Worm (Caenorhabditis elegans) whole organism, young adult: ENCODE measurements around the gene alr-1.

Experiments
- B0261.1 ChIP-seq: sonication (generic microtip); optimal IDR thresholded peaks from 2 replicates; lab custom pipeline; 2016; ENCODE audit warnings: mild to moderate bottlenecking, missing genetic modification characterization, moderate library complexity, missing compliant biosample characterization
- C17E4.6 ChIP-seq: fragments of 200-800 bp; sonication (Bioruptor generic); IDR thresholded peaks from 2 replicates; pipeline ENCODE4 v1.3.6; 2022; ENCODE audit warnings: missing genetic modification reagents, missing genetic modification characterization, missing compliant biosample characterization
- D2030.7 ChIP-seq: fragments of 200-800 bp; sonication (Bioruptor generic); IDR thresholded peaks from 2 replicates; pipeline ENCODE4 v1.3.6; 2022; ENCODE audit warnings: missing genetic modification reagents, missing genetic modification characterization, missing compliant biosample characterization
- F22D6.2 ChIP-seq: sonication (generic microtip); optimal IDR thresholded peaks from 2 replicates; lab custom pipeline; 2016; ENCODE audit warnings: mild to moderate bottlenecking, missing genetic modification characterization, missing compliant biosample characterization
- F37B4.10 ChIP-seq: fragments of 200-800 bp; sonication (Bioruptor generic); IDR thresholded peaks from 2 replicates; pipeline ENCODE4 v1.3.6; 2022; ENCODE audit warnings: missing genetic modification characterization, missing compliant biosample characterization
- F39B2.1 ChIP-seq: fragments of 200-800 bp; sonication (Bioruptor generic); IDR thresholded peaks from 2 replicates; pipeline ENCODE4 v1.3.6; 2022; ENCODE audit warnings: missing genetic modification reagents, missing genetic modification characterization, missing compliant biosample characterization
- F52B5.7 ChIP-seq: sonication (generic microtip); optimal IDR thresholded peaks from 2 replicates; lab custom pipeline; 2016; ENCODE audit warnings: mild to moderate bottlenecking, missing genetic modification characterization, missing compliant biosample characterization
- F55B11.4 ChIP-seq: sonication (generic microtip); optimal IDR thresholded peaks from 2 replicates; lab custom pipeline; 2016; ENCODE audit warnings: missing compliant biosample characterization, missing genetic modification characterization, borderline replicate concordance; ENCODE audit not compliant: insufficient read depth
- F57A8.1 ChIP-seq: fragments of 200-800 bp; sonication (Bioruptor generic); optimal IDR thresholded peaks from 2 replicates; lab custom pipeline; 2018; ENCODE audit warnings: mild to moderate bottlenecking, missing genetic modification characterization, moderate library complexity, missing compliant biosample characterization
- T26A5.8 ChIP-seq: sonication (generic microtip); optimal IDR thresholded peaks from 2 replicates; lab custom pipeline; 2016; ENCODE audit warnings: missing genetic modification characterization, missing compliant biosample characterization
- Y53F4B.3 ChIP-seq: fragments of 200-800 bp; sonication (Bioruptor generic); IDR thresholded peaks from 2 replicates; pipeline ENCODE4 v1.3.6; 2022; ENCODE audit warnings: missing genetic modification reagents, missing genetic modification characterization, missing compliant biosample characterization
- Y79H2A.3 ChIP-seq: fragments of 200-800 bp; sonication (Bioruptor generic); conservative IDR thresholded peaks from 2 replicates; pipeline ENCODE4 v1.3.6; 2022; ENCODE audit warnings: missing genetic modification reagents, missing genetic modification characterization, missing compliant biosample characterization
- ama-1 ChIP-seq, 3 experiments: fragments of 150-350 bp in 1 of 3; sonication (generic microtip) in 2 of 3; optimal IDR thresholded peaks; 2 replicates each; lab custom pipeline; 2014 to 2018; ENCODE audit warnings: missing biosample characterization in 2 of 3, missing genetic modification characterization in 2 of 3, missing genetic modification reagents in 2 of 3
- aptf-2 ChIP-seq: fragments of 200-800 bp; sonication (Bioruptor generic); conservative IDR thresholded peaks from 2 replicates; pipeline ENCODE4 v1.3.6; 2022; ENCODE audit warnings: missing genetic modification reagents, missing genetic modification characterization, missing compliant biosample characterization
- cebp-1 ChIP-seq, 2 experiments: fragments of 200-800 bp in 1 of 2; sonication (Bioruptor generic) in 1 of 2; sonication (generic microtip) in 1 of 2; IDR thresholded peaks in 1 of 2; optimal IDR thresholded peaks in 1 of 2; 2 replicates each; pipeline versions ENCODE4 v1.3.6 to Lab custom; 2017 to 2022; ENCODE audit warnings: missing compliant biosample characterization in 2 of 2, missing genetic modification characterization in 2 of 2, mild to moderate bottlenecking in 1 of 2, missing genetic modification reagents in 1 of 2, moderate library complexity in 1 of 2
- ceh-27 ChIP-seq: fragments of 200-800 bp; sonication (Bioruptor generic); optimal IDR thresholded peaks from 2 replicates; lab custom pipeline; 2018; ENCODE audit warnings: mild to moderate bottlenecking, missing genetic modification characterization, moderate library complexity, missing compliant biosample characterization
- ceh-58 ChIP-seq: fragments of 200-800 bp; sonication (Bioruptor generic); IDR thresholded peaks from 2 replicates; pipeline ENCODE4 v1.3.6; 2022; ENCODE audit warnings: missing genetic modification characterization, missing compliant biosample characterization
- ceh-91 ChIP-seq: fragments of 200-800 bp; sonication (Bioruptor generic); IDR thresholded peaks from 2 replicates; pipeline ENCODE4 v1.3.6; 2022; ENCODE audit warnings: missing genetic modification reagents, missing genetic modification characterization, missing compliant biosample characterization
- chd-7 ChIP-seq: sonication (generic microtip); optimal IDR thresholded peaks from 2 replicates; lab custom pipeline; 2016; ENCODE audit warnings: mild to moderate bottlenecking, missing genetic modification characterization, moderate library complexity, missing compliant biosample characterization
- efl-1 ChIP-seq: fragments of 150-350 bp; optimal IDR thresholded peaks from 2 replicates; lab custom pipeline; 2014; ENCODE audit warnings: missing biosample characterization, missing genetic modification reagents, missing genetic modification characterization
- ets-4 ChIP-seq: fragments of 200-800 bp; sonication (Bioruptor generic); optimal IDR thresholded peaks from 2 replicates; lab custom pipeline; 2018; ENCODE audit warnings: mild to moderate bottlenecking, missing genetic modification characterization, missing compliant biosample characterization
- gei-17 ChIP-seq: fragments of 200-800 bp; sonication (Bioruptor generic); optimal IDR thresholded peaks from 2 replicates; lab custom pipeline; 2018; ENCODE audit warnings: mild to moderate bottlenecking, missing genetic modification characterization, missing compliant biosample characterization
- him-1 ChIP-seq: sonication (generic microtip); optimal IDR thresholded peaks from 2 replicates; lab custom pipeline; 2016; ENCODE audit warnings: missing genotype, missing genetic modification reagents, missing genetic modification characterization, missing compliant biosample characterization
- hmg-1.2 ChIP-seq: fragments of 200-800 bp; sonication (Bioruptor generic); IDR thresholded peaks from 2 replicates; pipeline ENCODE4 v1.3.6; 2022; ENCODE audit warnings: missing genetic modification reagents, missing genetic modification characterization, missing compliant biosample characterization
- let-607 ChIP-seq, 2 experiments: fragments of 200-800 bp in 1 of 2; sonication (Bioruptor generic) in 1 of 2; sonication (generic microtip) in 1 of 2; optimal IDR thresholded peaks; 2 replicates each; lab custom pipeline; 2016 to 2018; ENCODE audit warnings: mild to moderate bottlenecking in 2 of 2, missing compliant biosample characterization in 2 of 2, missing genetic modification characterization in 2 of 2, moderate library complexity in 2 of 2, missing genotype in 1 of 2
- lin-35 ChIP-seq, 3 experiments: fragments of 150-350 bp in 2 of 3; sonication (generic microtip) in 1 of 3; optimal IDR thresholded peaks; 2 replicates each; lab custom pipeline; 2014 to 2018; ENCODE audit warnings: missing biosample characterization in 3 of 3, missing genetic modification characterization in 3 of 3, missing genetic modification reagents in 3 of 3
- lsl-1 ChIP-seq: fragments of 200-800 bp; sonication (Bioruptor generic); optimal IDR thresholded peaks from 2 replicates; lab custom pipeline; 2018; ENCODE audit warnings: mild to moderate bottlenecking, missing genetic modification characterization, moderate library complexity, missing compliant biosample characterization
- mcd-1 ChIP-seq: fragments of 200-800 bp; sonication (Bioruptor generic); IDR thresholded peaks from 2 replicates; pipeline ENCODE4 v1.3.6; 2022; ENCODE audit warnings: missing genetic modification reagents, missing genetic modification characterization, missing compliant biosample characterization
- mel-28 ChIP-seq: sonication (generic microtip); optimal IDR thresholded peaks from 2 replicates; lab custom pipeline; 2016; ENCODE audit warnings: borderline replicate concordance, mild to moderate bottlenecking, missing genetic modification characterization, missing compliant biosample characterization
- mes-4 ChIP-seq: sonication (generic microtip); optimal IDR thresholded peaks from 2 replicates; lab custom pipeline; 2016; ENCODE audit warnings: missing genotype, missing genetic modification characterization, missing compliant biosample characterization
- mxl-1 ChIP-seq: sonication (generic microtip); optimal IDR thresholded peaks from 2 replicates; lab custom pipeline; 2016; ENCODE audit warnings: missing genetic modification characterization, missing compliant biosample characterization
- nfyb-1 ChIP-seq: fragments of 200-800 bp; sonication (Bioruptor generic); IDR thresholded peaks from 2 replicates; pipeline ENCODE4 v1.3.6; 2022; ENCODE audit warnings: missing genetic modification reagents, missing genetic modification characterization, missing compliant biosample characterization
- nhr-179 ChIP-seq: sonication (generic microtip); optimal IDR thresholded peaks from 2 replicates; lab custom pipeline; 2016; ENCODE audit warnings: mild to moderate bottlenecking, missing genetic modification characterization, missing compliant biosample characterization
- nhr-27 ChIP-seq: fragments of 200-800 bp; sonication (Bioruptor generic); optimal IDR thresholded peaks from 2 replicates; lab custom pipeline; 2018; ENCODE audit warnings: mild to moderate bottlenecking, missing genetic modification characterization, moderate library complexity, missing compliant biosample characterization
- nhr-90 ChIP-seq: sonication (generic microtip); optimal IDR thresholded peaks from 2 replicates; lab custom pipeline; 2016; ENCODE audit warnings: missing genotype, mild to moderate bottlenecking, missing genetic modification characterization, missing compliant biosample characterization
- repo-1 ChIP-seq: sonication (generic microtip); optimal IDR thresholded peaks from 2 replicates; lab custom pipeline; 2017; ENCODE audit warnings: mild to moderate bottlenecking, missing genetic modification characterization, missing compliant biosample characterization
- rpc-1 ChIP-seq, 2 experiments: fragments of 150-350 bp in 1 of 2; sonication (generic microtip) in 1 of 2; optimal IDR thresholded peaks; 2 replicates each; lab custom pipeline; 2014 to 2018; ENCODE audit warnings: missing biosample characterization in 1 of 2, missing genetic modification characterization in 1 of 2, missing genetic modification reagents in 1 of 2, missing genotype in 1 of 2
- snpc-4 ChIP-seq, 5 experiments: fragments of 150-350 bp in 1 of 5; sonication (generic microtip) in 4 of 5; optimal IDR thresholded peaks; 2 replicates each; lab custom pipeline; 2014 to 2018; ENCODE audit warnings: missing genetic modification characterization in 5 of 5, missing biosample characterization in 3 of 5, antibody characterized with exemption in 2 of 5, mild to moderate bottlenecking in 2 of 5, missing compliant biosample characterization in 2 of 5, missing genotype in 2 of 5, moderate library complexity in 2 of 5, missing genetic modification reagents in 1 of 5
- tbp1 ChIP-seq: fragments of 200-800 bp; sonication (Bioruptor generic); optimal IDR thresholded peaks from 2 replicates; lab custom pipeline; 2018; ENCODE audit warnings: mild to moderate bottlenecking, missing genetic modification characterization, missing compliant biosample characterization
- tbx-9 ChIP-seq: sonication (generic microtip); optimal IDR thresholded peaks from 2 replicates; lab custom pipeline; 2016; ENCODE audit warnings: borderline replicate concordance, missing genetic modification characterization, inconsistent platforms, missing compliant biosample characterization
- tlf-1 ChIP-seq: fragments of 200-800 bp; sonication (Bioruptor generic); optimal IDR thresholded peaks from 2 replicates; lab custom pipeline; 2018; ENCODE audit warnings: mild to moderate bottlenecking, missing genetic modification characterization, missing compliant biosample characterization
- unc-62 ChIP-seq: fragments of 150-350 bp; optimal IDR thresholded peaks from 2 replicates; lab custom pipeline; 2014; ENCODE audit warnings: missing biosample characterization, missing genetic modification reagents, missing genetic modification characterization
- xnd-1 ChIP-seq: sonication (generic microtip); optimal IDR thresholded peaks from 2 replicates; lab custom pipeline; 2016; ENCODE audit warnings: missing genotype, missing genetic modification reagents, missing genetic modification characterization, missing compliant biosample characterization
- zfh-2 ChIP-seq: fragments of 200-800 bp; sonication (Bioruptor generic); conservative IDR thresholded peaks from 2 replicates; pipeline ENCODE4 v1.3.6; 2022; ENCODE audit warnings: missing genetic modification reagents, missing genetic modification characterization, missing compliant biosample characterization
- ztf-28 ChIP-seq: fragments of 200-800 bp; sonication (Bioruptor generic); IDR thresholded peaks from 2 replicates; pipeline ENCODE4 v1.3.6; 2022; ENCODE audit warnings: missing genetic modification reagents, missing genetic modification characterization, missing compliant biosample characterization

Gene alr-1

ce11 chrX:11093985-11094593 lies 31.3 kb downstream of the alr-1 start (continued):
- TF ChIP-seq F37B4.10 (peak; percentile 97), repo-1 (peak; percentile 100), nhr-179 (tag; lab: Kevin White, UChicago) (peak; percentile 86), Y79H2A.3 (GFP tag; lab: Robert Waterston, UW) (no peak), xnd-1 (tag; lab: Kevin White, UChicago) (no peak), him-1 (tag; lab: Kevin White, UChicago) (peak; percentile 7), nhr-27 (tag; lab: Kevin White, UChicago) (peak; percentile 90), mxl-1 (tag; lab: Kevin White, UChicago) (peak; percentile 83), ceh-27 (GFP tag; lab: Kevin White, UChicago) (peak; percentile 100), tlf-1 (peak; percentile 99), F52B5.7 (tag; lab: Kevin White, UChicago) (peak; percentile 99), let-607 (tag; optimal IDR thresholded peaks at IDR 0.05; lab: Kevin White, UChicago) (peak; percentile 61 to 96), nhr-90 (tag; lab: Kevin White, UChicago) (peak; percentile 95), Y53F4B.3 (no peak), unc-62 (GFP tag; lab: Kevin White, UChicago) (peak; percentile 78), mel-28 (tag; lab: Kevin White, UChicago) (peak; percentile 51), ama-1 (optimal IDR thresholded peaks at IDR 0.05; lab: Kevin White, UChicago) (no peak), ama-1 (GFP tag; optimal IDR thresholded peaks at IDR 0.05; lab: Kevin White, UChicago) (peak in 1 of 2 experiments; percentile 93), ets-4 (GFP tag; lab: Kevin White, UChicago) (peak; percentile 96), cebp-1 (GFP tag; IDR thresholded peaks at IDR 0.05; lab: Robert Waterston, UW) (peak; percentile 80), cebp-1 (tag; optimal IDR thresholded peaks at IDR 0.05; lab: Kevin White, UChicago) (peak; percentile 98), F55B11.4 (tag; lab: Kevin White, UChicago) (no peak), lsl-1 (GFP tag; lab: Kevin White, UChicago) (no peak), tbp1 (GFP tag; lab: Kevin White, UChicago) (peak; percentile 82), F22D6.2 (tag; lab: Kevin White, UChicago) (peak; percentile 97), gei-17 (GFP tag; lab: Kevin White, UChicago) (peak; percentile 99), mcd-1 (GFP tag; lab: Robert Waterston, UW) (peak; percentile 93), zfh-2 (GFP tag; lab: Robert Waterston, UW) (no peak), F39B2.1 (GFP tag; lab: Robert Waterston, UW) (peak; percentile 46; the same call in 1 of the 2 replicates), efl-1 (no peak), B0261.1 (tag; lab: Kevin White, UChicago) (peak; percentile 68), C17E4.6 (GFP tag; lab: Robert Waterston, UW) (peak; percentile 91), ceh-91 (GFP tag; lab: Robert Waterston, UW) (peak; percentile 28; the same call in 1 of the 2 replicates), mes-4 (tag; lab: Kevin White, UChicago) (no peak), nfyb-1 (peak; percentile 99), F57A8.1 (GFP tag; lab: Kevin White, UChicago) (peak; percentile 96), rpc-1 (optimal IDR thresholded peaks at IDR 0.05; lab: Kevin White, UChicago) (peak; percentile 37), rpc-1 (tag; optimal IDR thresholded peaks at IDR 0.05; lab: Kevin White, UChicago) (no peak), chd-7 (tag; lab: Kevin White, UChicago) (peak; percentile 99), D2030.7 (GFP tag; lab: Robert Waterston, UW) (no peak), hmg-1.2 (peak; percentile 92), tbx-9 (tag; lab: Kevin White, UChicago) (peak; percentile 55), snpc-4 (GFP tag; optimal IDR thresholded peaks at IDR 0.05; lab: Kevin White, UChicago) (peak; percentile 36), snpc-4 (tag; optimal IDR thresholded peaks at IDR 0.05; lab: Kevin White, UChicago) (peak; percentile 72 to 91 (median 86)), lin-35 (GFP tag; optimal IDR thresholded peaks at IDR 0.05; lab: Kevin White, UChicago) (peak in 2 of 3 experiments; percentile 95 to 99), ztf-28 (GFP tag; lab: Robert Waterston, UW) (peak; percentile 59; the same call in 1 of the 2 replicates), aptf-2 (0 out of 2 replicates have a peak, but pooled peaks have one; percentile 48), T26A5.8 (tag; lab: Kevin White, UChicago) (peak; percentile 72), ceh-58 (peak; percentile 91)
